Worm (Caenorhabditis elegans) whole organism, late embryonic: ENCODE data around the gene Y116A8C.25.

Source experiments
- Y22D7AL.16 ChIP-seq: sonication (generic microtip); optimal IDR thresholded peaks from 2 replicates; lab custom pipeline; 2016; ENCODE audit warnings: missing genetic modification characterization, missing compliant biosample characterization
- ceh-18 ChIP-seq: sonication (generic microtip); optimal IDR thresholded peaks from 2 replicates; lab custom pipeline; 2016; ENCODE audit warnings: missing genetic modification characterization, missing compliant biosample characterization
- ceh-19 ChIP-seq: fragments of 200-800 bp; sonication (Bioruptor generic); optimal IDR thresholded peaks from 2 replicates; lab custom pipeline; 2018; ENCODE audit warnings: mild to moderate bottlenecking, missing genetic modification characterization, missing compliant biosample characterization
- ceh-2 ChIP-seq: sonication (generic microtip); optimal IDR thresholded peaks from 2 replicates; lab custom pipeline; 2016; ENCODE audit warnings: missing genotype, missing genetic modification characterization, missing compliant biosample characterization
- ceh-22 ChIP-seq: sonication (generic microtip); optimal IDR thresholded peaks from 2 replicates; lab custom pipeline; 2017; ENCODE audit warnings: missing biosample characterization, missing genetic modification characterization
- ceh-24 ChIP-seq: sonication (generic microtip); optimal IDR thresholded peaks from 2 replicates; lab custom pipeline; 2016; ENCODE audit warnings: mild to moderate bottlenecking, missing genetic modification characterization, missing compliant biosample characterization
- ceh-34 ChIP-seq: sonication (generic microtip); optimal IDR thresholded peaks from 2 replicates; lab custom pipeline; 2016; ENCODE audit warnings: mild to moderate bottlenecking, missing genetic modification characterization, missing compliant biosample characterization
- ceh-48 ChIP-seq: sonication (generic microtip); optimal IDR thresholded peaks from 2 replicates; lab custom pipeline; 2016; ENCODE audit warnings: missing genetic modification characterization, inconsistent platforms, missing compliant biosample characterization
- ceh-9 ChIP-seq: sonication (generic microtip); optimal IDR thresholded peaks from 2 replicates; lab custom pipeline; 2016; ENCODE audit warnings: mild to moderate bottlenecking, missing genetic modification characterization, inconsistent platforms, missing compliant biosample characterization
- che-1 ChIP-seq: sonication (generic microtip); optimal IDR thresholded peaks from 2 replicates; lab custom pipeline; 2016; ENCODE audit warnings: mild to moderate bottlenecking, missing genetic modification characterization, missing compliant biosample characterization
- dmd-4 ChIP-seq: sonication (generic microtip); optimal IDR thresholded peaks from 2 replicates; lab custom pipeline; 2016; ENCODE audit warnings: borderline replicate concordance, missing genetic modification characterization, missing compliant biosample characterization
- dve-1 ChIP-seq: sonication (generic microtip); optimal IDR thresholded peaks from 2 replicates; lab custom pipeline; 2017; ENCODE audit warnings: antibody characterized with exemption, mild to moderate bottlenecking, missing genetic modification characterization, missing compliant biosample characterization
- elt-4 ChIP-seq: sonication (generic microtip); optimal IDR thresholded peaks from 2 replicates; lab custom pipeline; 2016; ENCODE audit warnings: missing genetic modification characterization, missing compliant biosample characterization
- eyg-1 ChIP-seq: sonication (generic microtip); optimal IDR thresholded peaks from 2 replicates; lab custom pipeline; 2016; ENCODE audit warnings: missing genotype, missing genetic modification characterization, missing compliant biosample characterization
- fax-1 ChIP-seq: sonication (generic microtip); optimal IDR thresholded peaks from 2 replicates; lab custom pipeline; 2016; ENCODE audit warnings: missing genotype, missing genetic modification characterization, missing compliant biosample characterization
- fkh-10 ChIP-seq: fragments of 150-350 bp; optimal IDR thresholded peaks from 2 replicates; lab custom pipeline; 2014; ENCODE audit warnings: missing biosample characterization, missing genetic modification reagents, missing genetic modification characterization
- hlh-30 ChIP-seq: sonication (generic microtip); optimal IDR thresholded peaks from 2 replicates; lab custom pipeline; 2017; ENCODE audit warnings: antibody characterized with exemption, missing genetic modification characterization, missing compliant biosample characterization; ENCODE audit not compliant: insufficient read depth
- hlh-8 ChIP-seq: sonication (generic microtip); optimal IDR thresholded peaks from 2 replicates; lab custom pipeline; 2016; ENCODE audit warnings: missing genotype, missing genetic modification characterization, missing compliant biosample characterization
- lim-6 ChIP-seq: sonication (generic microtip); optimal IDR thresholded peaks from 2 replicates; lab custom pipeline; 2016; ENCODE audit warnings: missing genetic modification characterization, missing compliant biosample characterization
- madf-2 ChIP-seq: sonication (generic microtip); optimal IDR thresholded peaks from 2 replicates; lab custom pipeline; 2017; ENCODE audit warnings: missing genetic modification characterization, missing compliant biosample characterization
- mec-3 ChIP-seq: sonication (generic microtip); optimal IDR thresholded peaks from 2 replicates; lab custom pipeline; 2016; ENCODE audit warnings: borderline replicate concordance, missing genetic modification characterization, missing compliant biosample characterization
- nfya-1 ChIP-seq: sonication (generic microtip); optimal IDR thresholded peaks from 2 replicates; lab custom pipeline; 2017; ENCODE audit warnings: missing genetic modification characterization, mild to moderate bottlenecking, missing compliant biosample characterization, antibody characterized with exemption, moderate library complexity
- npax-4 ChIP-seq: sonication (generic microtip); optimal IDR thresholded peaks from 2 replicates; lab custom pipeline; 2016; ENCODE audit warnings: missing genetic modification characterization, missing compliant biosample characterization
- pag-3 ChIP-seq: sonication (generic microtip); optimal IDR thresholded peaks from 2 replicates; lab custom pipeline; 2016; ENCODE audit warnings: missing compliant biosample characterization, missing genetic modification characterization, borderline replicate concordance
- pat-9 ChIP-seq: fragments of 200-800 bp; sonication (Bioruptor generic); optimal IDR thresholded peaks from 2 replicates; lab custom pipeline; 2018; ENCODE audit warnings: mild to moderate bottlenecking, missing genetic modification characterization, moderate library complexity, missing compliant biosample characterization
- pha-2 ChIP-seq: sonication (generic microtip); optimal IDR thresholded peaks from 2 replicates; lab custom pipeline; 2017; ENCODE audit warnings: mild to moderate bottlenecking, missing genetic modification characterization, missing compliant biosample characterization
- pqm-1 ChIP-seq: sonication (generic microtip); optimal IDR thresholded peaks from 2 replicates; lab custom pipeline; 2016; ENCODE audit warnings: missing genetic modification characterization, missing compliant biosample characterization
- ref-2 ChIP-seq: sonication (generic microtip); optimal IDR thresholded peaks from 2 replicates; lab custom pipeline; 2016; ENCODE audit warnings: missing genetic modification characterization, missing compliant biosample characterization
- rnt-1 ChIP-seq: sonication (generic microtip); optimal IDR thresholded peaks from 2 replicates; lab custom pipeline; 2016; ENCODE audit warnings: missing genetic modification characterization, missing compliant biosample characterization
- sox-2 ChIP-seq: fragments of 200-800 bp; sonication (Bioruptor generic); IDR thresholded peaks from 2 replicates; pipeline ENCODE4 v1.3.6; 2022; ENCODE audit warnings: missing genetic modification reagents, missing genetic modification characterization, missing compliant biosample characterization
- syd-9 ChIP-seq: sonication (generic microtip); optimal IDR thresholded peaks from 2 replicates; lab custom pipeline; 2016; ENCODE audit warnings: mild to moderate bottlenecking, missing genetic modification characterization, moderate library complexity, missing compliant biosample characterization
- tbx-2 ChIP-seq: sonication (generic microtip); optimal IDR thresholded peaks from 2 replicates; lab custom pipeline; 2016; ENCODE audit warnings: missing genetic modification characterization, missing compliant biosample characterization
- tbx-7 ChIP-seq: sonication (generic microtip); optimal IDR thresholded peaks from 2 replicates; lab custom pipeline; 2016; ENCODE audit warnings: missing genotype, missing genetic modification characterization, missing compliant biosample characterization
- unc-3 ChIP-seq, 2 experiments: fragments of 200-800 bp in 1 of 2; sonication (Bioruptor generic) in 1 of 2; sonication (generic microtip) in 1 of 2; conservative IDR thresholded peaks in 1 of 2; optimal IDR thresholded peaks in 1 of 2; 2 replicates each; pipeline versions ENCODE4 v1.3.6 to Lab custom; 2016 to 2022; ENCODE audit warnings: missing compliant biosample characterization in 2 of 2, missing genetic modification characterization in 2 of 2, missing genetic modification reagents in 1 of 2
- unc-55 ChIP-seq: sonication (generic microtip); optimal IDR thresholded peaks from 2 replicates; lab custom pipeline; 2017; ENCODE audit warnings: missing biosample characterization, missing genetic modification reagents, missing genetic modification characterization
- unc-86 ChIP-seq: sonication (generic microtip); optimal IDR thresholded peaks from 2 replicates; lab custom pipeline; 2016; ENCODE audit warnings: missing genetic modification characterization, missing compliant biosample characterization
- zip-5 ChIP-seq: sonication (generic microtip); optimal IDR thresholded peaks from 2 replicates; lab custom pipeline; 2016; ENCODE audit warnings: missing genetic modification characterization, missing compliant biosample characterization
- ztf-16 ChIP-seq: sonication (generic microtip); optimal IDR thresholded peaks from 2 replicates; lab custom pipeline; 2017; ENCODE audit warnings: missing genetic modification characterization, missing compliant biosample characterization

The Y116A8C.25 gene

DNA sequence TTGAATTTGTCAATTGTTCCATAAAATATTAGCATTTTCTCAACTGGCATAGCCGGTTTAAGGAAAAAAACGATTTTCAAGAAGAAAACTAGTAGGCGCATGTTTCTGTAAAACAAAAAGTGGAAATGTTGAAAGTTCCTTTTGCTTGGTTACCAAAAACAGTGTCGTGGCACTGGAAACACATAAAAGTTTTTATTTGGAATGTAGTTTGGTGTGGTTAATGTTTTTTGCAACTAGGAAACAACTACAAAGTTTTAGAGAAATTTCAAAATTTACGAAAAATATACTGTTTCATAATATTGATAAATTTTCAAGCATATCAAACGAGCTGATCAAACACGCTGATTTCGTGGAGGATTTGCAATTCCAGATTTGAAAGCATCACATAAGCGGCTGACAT is 32.9 kb downstream of the Y116A8C.25 start, which contains the start of gene clec-195:
clec-195 (minus strand) TSS at position 101 of the 400 bp plus-strand sequence.
- TF ChIP-seq eyg-1 (tag; lab: Kevin White, UChicago) (no peak), syd-9 (tag; lab: Kevin White, UChicago) (no peak), mec-3 (tag; lab: Kevin White, UChicago) (no peak), tbx-2 (tag; lab: Kevin White, UChicago) (no peak), dmd-4 (tag; lab: Kevin White, UChicago) (no peak), pha-2 (tag; lab: Kevin White, UChicago) (no peak)
- TF ChIP-seq, all 69 proteins: peak for 0

- no peak for TF ChIP-seq rnt-1 (tag; lab: Kevin White, UChicago)
- TF ChIP-seq ceh-22, result no peak
- TF ChIP-seq che-1 (tag; lab: Kevin White, UChicago), result no peak
- no peak for TF ChIP-seq hlh-8 (tag; lab: Kevin White, UChicago)
Measured at ce11 chrIV:17040618-17041017, 37.9 kb downstream of the Y116A8C.25 start, which contains the start of gene Y116A8C.20. Y116A8C.20 (plus strand) TSS chrIV:17040918.

ce11 chrIV:17039545-17039944 is 39.0 kb downstream of the Y116A8C.25 start, which contains the start of gene Y116A8C.19:
Y116A8C.19 (minus strand) TSS chrIV:17039645.
- no peak for TF ChIP-seq npax-4 (tag; lab: Kevin White, UChicago)
- no peak for TF ChIP-seq unc-55 (GFP tag; lab: Kevin White, UChicago)
- no peak for TF ChIP-seq ceh-9 (tag; lab: Kevin White, UChicago)
- no peak for TF ChIP-seq nfya-1 (tag; lab: Kevin White, UChicago)
- TF ChIP-seq tbx-7 (tag; lab: Kevin White, UChicago), result no peak
- no peak for TF ChIP-seq elt-4 (tag; lab: Kevin White, UChicago)

- TF ChIP-seq rnt-1 (tag; lab: Kevin White, UChicago) (no peak), unc-55 (GFP tag; lab: Kevin White, UChicago) (no peak), zip-5 (tag; lab: Kevin White, UChicago) (no peak), hlh-8 (tag; lab: Kevin White, UChicago) (no peak), tbx-7 (tag; lab: Kevin White, UChicago) (no peak), syd-9 (tag; lab: Kevin White, UChicago) (no peak), fkh-10 (no peak), dmd-4 (tag; lab: Kevin White, UChicago) (no peak), Y22D7AL.16 (tag; lab: Kevin White, UChicago) (no peak)
Measured at ce11 chrIV:17030494-17030893, 48.1 kb downstream of the Y116A8C.25 start, which contains the start of gene nhr-229. nhr-229 (minus strand) TSS chrIV:17030594.

DNA sequence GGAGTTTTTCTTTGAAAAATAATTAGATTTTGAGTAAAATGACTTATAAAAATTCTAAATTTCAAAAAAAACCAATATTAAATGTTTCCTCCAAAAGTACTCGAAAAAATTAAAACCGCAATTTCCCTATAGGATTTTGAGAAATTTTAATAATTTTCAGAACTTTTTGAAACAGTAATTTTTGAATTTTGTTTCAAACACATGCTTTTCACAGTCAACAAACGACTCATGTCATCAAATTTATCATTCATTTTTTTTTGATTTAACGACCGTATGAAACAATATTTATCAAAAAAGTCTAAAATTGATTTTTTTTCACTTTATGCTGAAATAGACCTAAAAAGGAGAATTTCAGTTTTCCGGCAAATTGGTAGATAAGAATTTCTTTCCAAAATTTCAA is 52.0 kb downstream of the Y116A8C.25 start:
- TF ChIP-seq ceh-2 (tag; lab: Kevin White, UChicago) (no peak), lim-6 (tag; lab: Kevin White, UChicago) (no peak), eyg-1 (tag; lab: Kevin White, UChicago) (no peak), pag-3 (tag; lab: Kevin White, UChicago) (no peak), fax-1 (tag; lab: Kevin White, UChicago) (no peak), che-1 (tag; lab: Kevin White, UChicago) (no peak), ceh-48 (tag; lab: Kevin White, UChicago) (no peak), ztf-16 (tag; lab: Kevin White, UChicago) (no peak), rnt-1 (tag; lab: Kevin White, UChicago) (no peak), hlh-30 (no peak)
- TF ChIP-seq, all 69 proteins: peak for 0

ce11 chrIV:17025017-17025416 is 53.5 kb downstream of the Y116A8C.25 start, which contains the start of gene dct-13:
dct-13 (minus strand) TSS chrIV:17025117.
- TF ChIP-seq madf-2 (tag; lab: Kevin White, UChicago) (no peak), npax-4 (tag; lab: Kevin White, UChicago) (no peak), lim-6 (tag; lab: Kevin White, UChicago) (no peak), pqm-1 (no peak), ceh-48 (tag; lab: Kevin White, UChicago) (no peak), dve-1 (no peak), unc-3 (GFP tag; conservative IDR thresholded peaks at IDR 0.05; lab: Robert Waterston, UW) (no peak), unc-3 (tag; optimal IDR thresholded peaks at IDR 0.05; lab: Kevin White, UChicago) (no peak), nfya-1 (tag; lab: Kevin White, UChicago) (no peak), ceh-34 (no peak), ceh-19 (GFP tag; lab: Kevin White, UChicago) (no peak), hlh-30 (no peak), eyg-1 (tag; lab: Kevin White, UChicago) (no peak), sox-2 (GFP tag; lab: Robert Waterston, UW) (no peak), ceh-18 (tag; lab: Kevin White, UChicago) (no peak), unc-86 (tag; lab: Kevin White, UChicago) (no peak), ref-2 (no peak), pat-9 (tag; lab: Kevin White, UChicago) (no peak), ceh-24 (tag; lab: Kevin White, UChicago) (no peak)
- TF ChIP-seq, all 69 proteins: peak for 0
